Worm (Caenorhabditis elegans) whole organism, L4/young adult: ENCODE data around the gene fbxa-157.

ENCODE experiments used
- W03F9.2 ChIP-seq: fragments of 150-350 bp; optimal IDR thresholded peaks from 2 replicates; lab custom pipeline; 2014; ENCODE audit warnings: missing biosample characterization, missing genetic modification characterization
- dao-5 ChIP-seq: sonication (generic microtip); optimal IDR thresholded peaks from 2 replicates; lab custom pipeline; 2016; ENCODE audit warnings: missing genotype, missing genetic modification characterization, moderate library complexity, missing compliant biosample characterization
- him-1 ChIP-seq: sonication (generic microtip); optimal IDR thresholded peaks from 2 replicates; lab custom pipeline; 2016; ENCODE audit warnings: missing genotype, missing genetic modification reagents, missing genetic modification characterization, missing compliant biosample characterization

Gene fbxa-157

ce11 chrV:17945460-17945859 is 45.9 kb downstream of the fbxa-157 start:
- TF ChIP-seq him-1 (tag; lab: Kevin White, UChicago) (no peak), W03F9.2 (no peak), dao-5 (tag; lab: Kevin White, UChicago) (no peak)

DNA sequence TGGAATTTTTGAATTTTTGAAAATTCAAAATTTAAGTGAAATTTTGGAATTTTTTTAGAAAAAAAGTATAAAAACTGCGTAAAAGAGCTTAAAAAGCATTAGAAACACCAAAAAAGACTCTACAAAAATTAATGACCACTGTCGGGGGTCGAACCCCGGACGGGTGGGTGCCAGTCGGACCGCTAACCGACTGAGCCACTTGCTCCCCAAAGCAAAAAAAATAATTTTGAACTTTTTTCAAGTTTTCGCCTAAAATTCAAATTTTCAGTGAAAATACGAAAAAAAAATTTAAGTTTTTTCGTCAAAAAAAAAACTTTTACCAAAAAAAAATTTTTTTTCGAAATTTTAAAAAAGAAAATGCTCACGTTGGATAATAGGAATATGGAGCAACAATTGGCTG is 47.7 kb downstream of the fbxa-157 start:
- TF ChIP-seq dao-5 (tag; lab: Kevin White, UChicago) (no peak), W03F9.2 (no peak)

- TF ChIP-seq him-1 (tag; lab: Kevin White, UChicago) (no peak), W03F9.2 (no peak), dao-5 (tag; lab: Kevin White, UChicago) (no peak)
Measured at ce11 chrV:17948036-17948691, 48.6 kb downstream of the fbxa-157 start.

- TF ChIP-seq dao-5 (tag; lab: Kevin White, UChicago): no peak
- no peak for TF ChIP-seq W03F9.2
- no peak for TF ChIP-seq him-1 (tag; lab: Kevin White, UChicago)
Measured at ce11 chrV:17949093-17949492, 49.5 kb downstream of the fbxa-157 start, which contains the start of gene dpy-21. Gene dpy-21 (minus strand): TSS chrV:17949193.
